Worm (Caenorhabditis elegans): Measurements from ENCODE around the gene C29E4.9.
"Not testable (repeated sequence)": the region's sequence is repeated elsewhere in the genome, so short reads cannot be mapped to it uniquely, and the experiment has no call there.

ce11 chrIII:7962641-7963040, 5.8 kb upstream of the C29E4.9 start, which contains the start of gene F54H12.4:
- TF ChIP-seq elt-3 (tag; optimal IDR thresholded peaks at IDR 0.05); nhr-76 (tag; optimal IDR thresholded peaks at IDR 0.05); fos-1 (tag; optimal IDR thresholded peaks at IDR 0.05); nhr-77 (tag; optimal IDR thresholded peaks at IDR 0.05); lsy-2 (tag; optimal IDR thresholded peaks at IDR 0.05); zip-4 (GFP tag; optimal IDR thresholded peaks at IDR 0.05); lin-39 (tag; optimal IDR thresholded peaks at IDR 0.05); lin-15B (tag; optimal IDR thresholded peaks at IDR 0.05); sox-4 (tag; optimal IDR thresholded peaks at IDR 0.05); tlp-1 (tag; optimal IDR thresholded peaks at IDR 0.05); C04F5.9 (tag; optimal IDR thresholded peaks at IDR 0.05); ztf-4 (tag; optimal IDR thresholded peaks at IDR 0.05): not testable (repeated sequence)
